Worm (Caenorhabditis elegans) whole organism, L4 larva: Measurements from ENCODE around the gene tag-244.
A peak's percentile ranks its signal among the peaks of the same experiment; 100 is the strongest.

Experiments
- D1046.2 ChIP-seq: fragments of 200-800 bp; sonication (Bioruptor generic); IDR thresholded peaks from 2 replicates; pipeline ENCODE4 v1.3.6; 2022; ENCODE audit warnings: missing genetic modification characterization, missing compliant biosample characterization
- F10B5.3 ChIP-seq: sonication (generic microtip); optimal IDR thresholded peaks from 2 replicates; lab custom pipeline; 2016; ENCODE audit warnings: mild to moderate bottlenecking, missing genetic modification characterization, missing compliant biosample characterization
- F37D6.2 ChIP-seq: sonication (generic microtip); optimal IDR thresholded peaks from 2 replicates; lab custom pipeline; 2016; ENCODE audit warnings: mild to moderate bottlenecking, missing genetic modification characterization, missing compliant biosample characterization
- T26A8.4 ChIP-seq: fragments of 200-800 bp; sonication (Bioruptor generic); IDR thresholded peaks from 2 replicates; pipeline ENCODE4 v1.3.6; 2022; ENCODE audit warnings: missing genetic modification characterization, missing compliant biosample characterization
- Y48G9A.11 ChIP-seq: fragments of 200-800 bp; sonication (Bioruptor generic); IDR thresholded peaks from 2 replicates; pipeline ENCODE4 v1.3.6; 2022; ENCODE audit warnings: missing genetic modification reagents, missing genetic modification characterization, missing compliant biosample characterization
- ZK337.2 ChIP-seq: fragments of 200-800 bp; sonication (Bioruptor generic); IDR thresholded peaks from 2 replicates; pipeline ENCODE4 v1.3.6; 2022; ENCODE audit warnings: missing genetic modification reagents, missing genetic modification characterization, missing compliant biosample characterization
- ZK546.5 ChIP-seq, 2 experiments: sonication (generic microtip); optimal IDR thresholded peaks; 2 replicates each; lab custom pipeline; 2017; ENCODE audit warnings: missing biosample characterization in 2 of 2, missing genetic modification characterization in 2 of 2
- ceh-20 ChIP-seq: fragments of 200-800 bp; sonication (Bioruptor generic); IDR thresholded peaks from 2 replicates; pipeline ENCODE4 v1.3.6; 2022; ENCODE audit warnings: missing genetic modification reagents, missing genetic modification characterization, missing compliant biosample characterization
- ctbp-1 ChIP-seq: fragments of 200-800 bp; sonication (Bioruptor generic); IDR thresholded peaks from 2 replicates; pipeline ENCODE4 v1.3.6; 2022; ENCODE audit warnings: missing genetic modification reagents, missing genetic modification characterization, missing compliant biosample characterization
- dmd-6 ChIP-seq: fragments of 200-800 bp; sonication (Bioruptor generic); IDR thresholded peaks from 2 replicates; pipeline ENCODE4 v1.3.6; 2022; ENCODE audit warnings: missing genetic modification reagents, missing genetic modification characterization, missing compliant biosample characterization
- dpl-1 ChIP-seq: fragments of 150-350 bp; optimal IDR thresholded peaks from 2 replicates; lab custom pipeline; 2014; ENCODE audit warnings: missing biosample characterization, missing genetic modification reagents, missing genetic modification characterization
- duxl-1 ChIP-seq: sonication (generic microtip); optimal IDR thresholded peaks from 2 replicates; lab custom pipeline; 2016; ENCODE audit warnings: mild to moderate bottlenecking, missing genetic modification characterization, moderate library complexity, missing compliant biosample characterization; ENCODE audit not compliant: poor library complexity
- egl-43 ChIP-seq: fragments of 200-800 bp; sonication (Bioruptor generic); IDR thresholded peaks from 2 replicates; pipeline ENCODE4 v1.3.6; 2022; ENCODE audit warnings: missing genetic modification reagents, missing genetic modification characterization, missing compliant biosample characterization
- fkh-10 ChIP-seq: fragments of 150-350 bp; optimal IDR thresholded peaks from 2 replicates; lab custom pipeline; 2014; ENCODE audit warnings: missing biosample characterization, missing genetic modification reagents, missing genetic modification characterization
- hif-1 ChIP-seq, 2 experiments: sonication (generic microtip); optimal IDR thresholded peaks; 2 replicates each; lab custom pipeline; 2016 to 2017; ENCODE audit warnings: missing compliant biosample characterization in 2 of 2, missing genetic modification characterization in 2 of 2, missing genetic modification reagents in 2 of 2, missing genotype in 2 of 2, mild to moderate bottlenecking in 1 of 2
- hlh-11 ChIP-seq: fragments of 200-800 bp; sonication (Bioruptor generic); optimal IDR thresholded peaks from 2 replicates; lab custom pipeline; 2018; ENCODE audit warnings: mild to moderate bottlenecking, missing genetic modification characterization, missing compliant biosample characterization
- hlh-30 ChIP-seq: sonication (generic microtip); optimal IDR thresholded peaks from 2 replicates; lab custom pipeline; 2017; ENCODE audit warnings: antibody characterized with exemption, mild to moderate bottlenecking, missing genetic modification characterization, missing compliant biosample characterization; ENCODE audit not compliant: insufficient read depth
- hmg-1.1 ChIP-seq: fragments of 200-800 bp; sonication (Bioruptor generic); IDR thresholded peaks from 2 replicates; pipeline ENCODE4 v1.3.6; 2022; ENCODE audit warnings: missing genetic modification reagents, missing genetic modification characterization, missing compliant biosample characterization
- lim-7 ChIP-seq: fragments of 200-800 bp; sonication (Bioruptor generic); IDR thresholded peaks from 2 replicates; pipeline ENCODE4 v1.3.6; 2022; ENCODE audit warnings: missing genetic modification characterization, missing compliant biosample characterization
- lin-1 ChIP-seq: fragments of 200-800 bp; sonication (Bioruptor generic); IDR thresholded peaks from 2 replicates; pipeline ENCODE4 v1.3.6; 2022; ENCODE audit warnings: missing genetic modification reagents, missing genetic modification characterization, missing compliant biosample characterization
- lin-13 ChIP-seq: fragments of 150-350 bp; optimal IDR thresholded peaks from 2 replicates; lab custom pipeline; 2014; ENCODE audit warnings: missing biosample characterization, missing genetic modification reagents, missing genetic modification characterization
- lin-15B ChIP-seq: fragments of 150-350 bp; sonication (generic microtip); optimal IDR thresholded peaks from 3 replicates; lab custom pipeline; 2014; ENCODE audit warnings: missing biosample characterization, missing genetic modification characterization
- lin-29 ChIP-seq: fragments of 200-800 bp; sonication (Bioruptor generic); IDR thresholded peaks from 2 replicates; pipeline ENCODE4 v1.3.6; 2022; ENCODE audit warnings: missing genetic modification reagents, missing genetic modification characterization, missing compliant biosample characterization
- lin-38 ChIP-seq: fragments of 200-800 bp; sonication (Bioruptor generic); IDR thresholded peaks from 2 replicates; pipeline ENCODE4 v1.3.6; 2022; ENCODE audit warnings: missing genetic modification reagents, missing genetic modification characterization, missing compliant biosample characterization
- lin-39 ChIP-seq: fragments of 150-350 bp; optimal IDR thresholded peaks from 2 replicates; lab custom pipeline; 2014; ENCODE audit warnings: missing biosample characterization, missing genetic modification reagents, missing genetic modification characterization
- lsy-2 ChIP-seq, 2 experiments: fragments of 150-350 bp in 1 of 2; sonication (generic microtip) in 1 of 2; optimal IDR thresholded peaks; 2 replicates each; lab custom pipeline; 2014 to 2017; ENCODE audit warnings: missing biosample characterization in 2 of 2, missing genetic modification characterization in 2 of 2
- madf-5 ChIP-seq, 2 experiments: fragments of 200-800 bp; sonication (Bioruptor generic); IDR thresholded peaks; 2 replicates each; pipeline ENCODE4 v1.3.6; 2022; ENCODE audit warnings: missing compliant biosample characterization in 2 of 2, missing genetic modification characterization in 2 of 2
- madf-9 ChIP-seq: fragments of 200-800 bp; sonication (Bioruptor generic); conservative IDR thresholded peaks from 2 replicates; pipeline ENCODE4 v1.3.6; 2022; ENCODE audit warnings: missing genetic modification reagents, missing genetic modification characterization, missing compliant biosample characterization
- mdl-1 ChIP-seq, 2 experiments: fragments of 150-350 bp in 1 of 2; sonication (generic microtip) in 1 of 2; optimal IDR thresholded peaks; 2 replicates each; lab custom pipeline; 2014 to 2017; ENCODE audit warnings: missing biosample characterization in 2 of 2, missing genetic modification characterization in 2 of 2
- mdt-29 ChIP-seq: fragments of 200-800 bp; sonication (Bioruptor generic); IDR thresholded peaks from 2 replicates; pipeline ENCODE4 v1.3.6; 2022; ENCODE audit warnings: missing genetic modification reagents, missing genetic modification characterization, missing compliant biosample characterization
- mep-1 ChIP-seq: fragments of 150-350 bp; sonication (generic microtip); optimal IDR thresholded peaks from 3 replicates; lab custom pipeline; 2014; ENCODE audit warnings: missing biosample characterization, missing genetic modification characterization
- nhr-10 ChIP-seq: fragments of 150-350 bp; optimal IDR thresholded peaks from 2 replicates; lab custom pipeline; 2014; ENCODE audit warnings: missing biosample characterization, missing genetic modification characterization
- nhr-11 ChIP-seq: fragments of 150-350 bp; optimal IDR thresholded peaks from 2 replicates; lab custom pipeline; 2014; ENCODE audit warnings: missing biosample characterization, missing genetic modification characterization
- nhr-237 ChIP-seq: sonication (generic microtip); optimal IDR thresholded peaks from 2 replicates; lab custom pipeline; 2017; ENCODE audit warnings: missing biosample characterization, missing genetic modification characterization
- nhr-28 ChIP-seq: fragments of 150-350 bp; optimal IDR thresholded peaks from 2 replicates; lab custom pipeline; 2014; ENCODE audit warnings: missing biosample characterization, missing genetic modification characterization
- nhr-48 ChIP-seq: sonication (generic microtip); optimal IDR thresholded peaks from 2 replicates; lab custom pipeline; 2016; ENCODE audit warnings: mild to moderate bottlenecking, missing genetic modification characterization, missing compliant biosample characterization
- nhr-6 ChIP-seq: fragments of 150-350 bp; optimal IDR thresholded peaks from 2 replicates; lab custom pipeline; 2014; ENCODE audit warnings: missing biosample characterization, missing genetic modification characterization
- nhr-76 ChIP-seq: fragments of 150-350 bp; optimal IDR thresholded peaks from 2 replicates; lab custom pipeline; 2014; ENCODE audit warnings: missing biosample characterization, missing genetic modification characterization
- pqm-1 ChIP-seq: sonication (generic microtip); optimal IDR thresholded peaks from 2 replicates; lab custom pipeline; 2017; ENCODE audit warnings: missing biosample characterization, missing genetic modification characterization
- rbr-2 ChIP-seq: sonication (generic microtip); optimal IDR thresholded peaks from 2 replicates; lab custom pipeline; 2016; ENCODE audit warnings: missing genotype, missing genetic modification characterization, missing compliant biosample characterization
- saeg-2 ChIP-seq: fragments of 200-800 bp; sonication (Bioruptor generic); IDR thresholded peaks from 2 replicates; pipeline ENCODE4 v1.3.6; 2022; ENCODE audit warnings: missing genetic modification reagents, missing genetic modification characterization, missing compliant biosample characterization
- set-16 ChIP-seq: fragments of 200-800 bp; sonication (Bioruptor generic); IDR thresholded peaks from 2 replicates; pipeline ENCODE4 v1.3.6; 2022; ENCODE audit warnings: missing genetic modification reagents, missing genetic modification characterization, missing compliant biosample characterization
- snpc-1.2 ChIP-seq: fragments of 200-800 bp; sonication (Bioruptor generic); IDR thresholded peaks from 2 replicates; pipeline ENCODE4 v1.3.6; 2022; ENCODE audit warnings: missing genetic modification reagents, missing genetic modification characterization, missing compliant biosample characterization
- spr-3 ChIP-seq: fragments of 200-800 bp; sonication (Bioruptor generic); optimal IDR thresholded peaks from 2 replicates; lab custom pipeline; 2018; ENCODE audit warnings: mild to moderate bottlenecking, missing genetic modification characterization, missing compliant biosample characterization
- tag-97 ChIP-seq: fragments of 200-800 bp; sonication (Bioruptor generic); IDR thresholded peaks from 2 replicates; pipeline ENCODE4 v1.3.6; 2022; ENCODE audit warnings: missing genetic modification characterization, missing compliant biosample characterization
- unc-130 ChIP-seq: sonication (generic microtip); optimal IDR thresholded peaks from 2 replicates; lab custom pipeline; 2016; ENCODE audit warnings: missing genetic modification reagents, missing genetic modification characterization, missing compliant biosample characterization
- unc-39 ChIP-seq: sonication (generic microtip); optimal IDR thresholded peaks from 2 replicates; lab custom pipeline; 2017; ENCODE audit warnings: missing biosample characterization, missing genetic modification characterization
- vab-7 ChIP-seq: fragments of 200-800 bp; sonication (Bioruptor generic); IDR thresholded peaks from 2 replicates; pipeline ENCODE4 v1.3.6; 2022; ENCODE audit warnings: missing genetic modification reagents, missing genetic modification characterization, missing compliant biosample characterization
- zfp-2 ChIP-seq: sonication (generic microtip); optimal IDR thresholded peaks from 2 replicates; lab custom pipeline; 2016; ENCODE audit warnings: mild to moderate bottlenecking, missing genetic modification characterization, missing compliant biosample characterization
- ztf-11 ChIP-seq: fragments of 150-350 bp; optimal IDR thresholded peaks from 2 replicates; lab custom pipeline; 2014; ENCODE audit warnings: missing biosample characterization, missing genetic modification characterization
- ztf-7 ChIP-seq: fragments of 150-350 bp; optimal IDR thresholded peaks from 2 replicates; lab custom pipeline; 2014; ENCODE audit warnings: missing biosample characterization, missing genetic modification characterization

tag-244 gene

DNA sequence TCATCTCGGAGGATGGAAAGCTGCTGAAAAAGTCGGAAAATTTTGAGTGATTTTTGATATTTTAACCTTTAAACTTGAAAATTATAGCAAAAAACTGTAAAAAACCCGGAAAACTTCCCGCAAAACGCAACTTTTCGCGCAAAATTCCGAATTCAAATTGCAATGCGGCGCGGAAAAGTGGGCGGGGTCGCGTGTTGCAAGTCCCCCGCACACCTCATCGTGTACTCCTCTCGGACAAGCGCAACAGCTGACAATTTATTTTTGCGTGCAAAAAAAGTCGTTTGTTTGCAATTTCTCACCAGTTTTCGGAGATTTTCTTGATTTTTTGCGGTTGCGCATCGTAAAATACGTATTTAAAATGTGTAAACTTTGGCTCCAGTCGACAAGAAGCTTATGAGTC is 45.1 kb downstream of the tag-244 start, which contains the start of gene npp-8 (continued):
- TF ChIP-seq lin-38 (GFP tag; lab: Robert Waterston, UW) (peak; percentile 90), ceh-20 (GFP tag; lab: Robert Waterston, UW) (peak; percentile 82), lin-13 (GFP tag; lab: Kevin White, UChicago) (peak; percentile 91), lin-39 (tag; lab: Kevin White, UChicago) (no peak), Y48G9A.11 (peak; percentile 27; the same call in 1 of the 2 replicates), rbr-2 (tag; lab: Kevin White, UChicago) (peak; percentile 88), D1046.2 (GFP tag; lab: Robert Waterston, UW) (peak; percentile 90), duxl-1 (tag; lab: Kevin White, UChicago) (peak; percentile 88), F37D6.2 (peak; percentile 59), hlh-11 (tag; lab: Kevin White, UChicago) (peak; percentile 99), madf-9 (GFP tag; lab: Robert Waterston, UW) (peak; percentile 78), snpc-1.2 (GFP tag; lab: Robert Waterston, UW) (peak; percentile 57; the same call in 1 of the 2 replicates), ztf-7 (tag; lab: Kevin White, UChicago) (peak; percentile 73), dpl-1 (GFP tag; lab: Kevin White, UChicago) (peak; percentile 89), saeg-2 (GFP tag; lab: Robert Waterston, UW) (0 out of 2 replicates have a peak, but pooled peaks have one; percentile 67), nhr-237 (tag; lab: Kevin White, UChicago) (no peak), spr-3 (GFP tag; lab: Kevin White, UChicago) (peak; percentile 86), hmg-1.1 (peak; percentile 83), F10B5.3 (tag; lab: Kevin White, UChicago) (peak; percentile 33), pqm-1 (tag; lab: Kevin White, UChicago) (peak; percentile 30), tag-97 (GFP tag; lab: Robert Waterston, UW) (no peak), ZK337.2 (GFP tag; lab: Robert Waterston, UW) (0 out of 2 replicates have a peak, but pooled peaks have one; percentile 32), lim-7 (GFP tag; lab: Robert Waterston, UW) (no peak), T26A8.4 (GFP tag; lab: Robert Waterston, UW) (peak; percentile 86), dmd-6 (GFP tag; lab: Robert Waterston, UW) (peak; percentile 79), vab-7 (GFP tag; lab: Robert Waterston, UW) (peak; percentile 74), egl-43 (GFP tag; lab: Robert Waterston, UW) (peak; percentile 61; the same call in 1 of the 2 replicates), hlh-30 (tag; lab: Kevin White, UChicago) (peak; percentile 90), nhr-11 (tag; lab: Kevin White, UChicago) (peak; percentile 59), nhr-6 (tag; lab: Kevin White, UChicago) (peak; percentile 56), mep-1 (tag; lab: Kevin White, UChicago) (peak; percentile 90), lin-1 (GFP tag; lab: Robert Waterston, UW) (peak; percentile 50; the same call in 1 of the 2 replicates), ztf-11 (no peak), nhr-48 (tag; lab: Kevin White, UChicago) (peak; percentile 59), lsy-2 (tag; optimal IDR thresholded peaks at IDR 0.05; lab: Kevin White, UChicago) (peak in 1 of 2 experiments; percentile 88), nhr-76 (tag; lab: Kevin White, UChicago) (no peak), lin-15B (tag; lab: Kevin White, UChicago) (peak; percentile 43), mdt-29 (GFP tag; lab: Robert Waterston, UW) (peak; percentile 27; the same call in 1 of the 2 replicates), hif-1 (tag; optimal IDR thresholded peaks at IDR 0.05; lab: Kevin White, UChicago) (peak in 1 of 2 experiments; percentile 85), set-16 (GFP tag; lab: Robert Waterston, UW) (0 out of 2 replicates have a peak, but pooled peaks have one; percentile 26), lin-29 (GFP tag; lab: Robert Waterston, UW) (0 out of 2 replicates have a peak, but pooled peaks have one; percentile 58), ctbp-1 (GFP tag; lab: Robert Waterston, UW) (peak; percentile 74; the same call in 1 of the 2 replicates), zfp-2 (tag; lab: Kevin White, UChicago) (peak; percentile 33), unc-130 (GFP tag; lab: Kevin White, UChicago) (peak; percentile 93), nhr-10 (tag; lab: Kevin White, UChicago) (no peak), nhr-28 (peak; percentile 62), mdl-1 (tag; optimal IDR thresholded peaks at IDR 0.05; lab: Kevin White, UChicago) (peak in 1 of 2 experiments; percentile 33), ZK546.5 (tag; optimal IDR thresholded peaks at IDR 0.05; lab: Kevin White, UChicago) (no peak), fkh-10 (GFP tag; lab: Kevin White, UChicago) (peak; percentile 71), madf-5 (GFP tag; IDR thresholded peaks at IDR 0.05; lab: Robert Waterston, UW) (peak in 1 of 2 experiments; percentile 48; a peak in 1 of 4 replicates), unc-39 (tag; lab: Kevin White, UChicago) (no peak)
